Fruit fly (Drosophila melanogaster) whole organism, adult: Measurements from ENCODE around the gene CG14395.

Experiments
- CG11617 ChIP-seq: fragments of 200-800 bp; sonication (Bioruptor generic); optimal IDR thresholded peaks from 2 replicates; lab custom pipeline; 2017; ENCODE audit warnings: mild to moderate bottlenecking, missing biosample characterization, missing genetic modification reagents, missing genetic modification characterization
- CG12768 ChIP-seq: fragments of 200-800 bp; sonication (Bioruptor generic); optimal IDR thresholded peaks from 2 replicates; lab custom pipeline; 2017; ENCODE audit warnings: missing biosample characterization, missing genetic modification characterization, mild to moderate bottlenecking, moderate library complexity, missing genetic modification reagents
- CG14711 ChIP-seq: fragments of 200-800 bp; sonication (Bioruptor generic); optimal IDR thresholded peaks from 2 replicates; lab custom pipeline; 2018; ENCODE audit warnings: missing biosample characterization, mild to moderate bottlenecking, missing genetic modification characterization, moderate library complexity
- CG1620 ChIP-seq: fragments of 200-800 bp; sonication (Bioruptor generic); optimal IDR thresholded peaks from 2 replicates; lab custom pipeline; 2016; ENCODE audit warnings: missing biosample characterization, missing genetic modification characterization
- CG33017 ChIP-seq: fragments of 200-800 bp; sonication (Bioruptor generic); optimal IDR thresholded peaks from 2 replicates; lab custom pipeline; 2018; ENCODE audit warnings: missing biosample characterization, mild to moderate bottlenecking, missing genetic modification characterization, moderate library complexity
- CG5204 ChIP-seq: fragments of 200-800 bp; sonication (Bioruptor generic); optimal IDR thresholded peaks from 2 replicates; lab custom pipeline; 2016; ENCODE audit warnings: missing biosample characterization, missing genetic modification characterization
- CG7045 ChIP-seq: fragments of 200-800 bp; sonication (Bioruptor generic); optimal IDR thresholded peaks from 2 replicates; lab custom pipeline; 2017; ENCODE audit warnings: missing biosample characterization, mild to moderate bottlenecking, missing genetic modification characterization
- CG7101 ChIP-seq: fragments of 200-800 bp; sonication (Bioruptor generic); optimal IDR thresholded peaks from 2 replicates; lab custom pipeline; 2018; ENCODE audit warnings: missing biosample characterization, mild to moderate bottlenecking, missing genetic modification characterization, moderate library complexity
- Clk ChIP-seq: fragments of 200-800 bp; sonication (Bioruptor generic); optimal IDR thresholded peaks from 2 replicates; lab custom pipeline; 2017; ENCODE audit warnings: missing biosample characterization, missing genetic modification characterization
- Crg-1 ChIP-seq: fragments of 200-800 bp; sonication (Bioruptor generic); optimal IDR thresholded peaks from 2 replicates; lab custom pipeline; 2016; ENCODE audit warnings: missing biosample characterization, missing genetic modification characterization
- Hr96 ChIP-seq: fragments of 200-800 bp; sonication (Bioruptor generic); optimal IDR thresholded peaks from 2 replicates; lab custom pipeline; 2016; ENCODE audit warnings: missing biosample characterization, missing genetic modification characterization
- Mnt ChIP-seq: fragments of 200-800 bp; sonication (Bioruptor generic); optimal IDR thresholded peaks from 2 replicates; lab custom pipeline; 2016; ENCODE audit warnings: missing biosample characterization, mild to moderate bottlenecking, missing genetic modification characterization
- bab1 ChIP-seq: fragments of 200-800 bp; sonication (Bioruptor generic); optimal IDR thresholded peaks from 3 replicates; lab custom pipeline; 2019; ENCODE audit warnings: missing biosample characterization, mild to moderate bottlenecking, missing genetic modification characterization, moderate library complexity
- cic ChIP-seq: fragments of 200-800 bp; sonication (Bioruptor generic); optimal IDR thresholded peaks from 2 replicates; lab custom pipeline; 2017; ENCODE audit warnings: missing biosample characterization, mild to moderate bottlenecking, missing genetic modification characterization, moderate library complexity
- cnc ChIP-seq, 2 experiments: fragments of >200 bp; optimal IDR thresholded peaks; 2 replicates each; lab custom pipeline; 2017
- kay ChIP-seq: fragments of 200-800 bp; sonication (Bioruptor generic); peaks from one replicate; lab custom pipeline; 2016; ENCODE audit warnings: missing biosample characterization, missing genetic modification characterization, borderline replicate concordance
- ovo ChIP-seq: fragments of 200-800 bp; sonication (Bioruptor generic); optimal IDR thresholded peaks from 2 replicates; lab custom pipeline; 2016; ENCODE audit warnings: missing biosample characterization, missing genetic modification characterization
- pad ChIP-seq: fragments of 200-800 bp; sonication (Bioruptor generic); optimal IDR thresholded peaks from 3 replicates; lab custom pipeline; 2017; ENCODE audit warnings: missing biosample characterization, missing genetic modification characterization, mild to moderate bottlenecking, moderate library complexity, missing genetic modification reagents
- tj ChIP-seq: fragments of 200-800 bp; sonication (Bioruptor generic); optimal IDR thresholded peaks from 3 replicates; lab custom pipeline; 2017; ENCODE audit warnings: missing biosample characterization, mild to moderate bottlenecking, missing genetic modification characterization, moderate library complexity
- toe ChIP-seq: fragments of 200-800 bp; sonication (Bioruptor generic); optimal IDR thresholded peaks from 2 replicates; lab custom pipeline; 2016; ENCODE audit warnings: missing biosample characterization, missing genetic modification characterization

Gene CG14395

dm6 chr3R:12685290-12685689 is 22.7 kb downstream of the CG14395 start:
- TF ChIP-seq CG7101 (tag; lab: Kevin White, UChicago) (peak; percentile 36), Mnt (no peak), tj (GFP tag; lab: Kevin White, UChicago) (no peak), kay (GFP tag; lab: Kevin White, UChicago) (no peak), CG14711 (tag; lab: Kevin White, UChicago) (peak; percentile 15), CG1620 (GFP tag; lab: Kevin White, UChicago) (no peak), ovo (GFP tag; lab: Kevin White, UChicago) (no peak), CG7045 (GFP tag; lab: Kevin White, UChicago) (peak; percentile 20), toe (GFP tag; lab: Kevin White, UChicago) (no peak)

- TF ChIP-seq CG5204 (GFP tag; lab: Kevin White, UChicago) (no peak), toe (GFP tag; lab: Kevin White, UChicago) (no peak), CG1620 (GFP tag; lab: Kevin White, UChicago) (no peak), CG7101 (tag; lab: Kevin White, UChicago) (peak; percentile 41), CG12768 (GFP tag; lab: Kevin White, UChicago) (peak; percentile 54), CG11617 (GFP tag; lab: Kevin White, UChicago) (no peak), Hr96 (GFP tag; lab: Kevin White, UChicago) (no peak), CG7045 (GFP tag; lab: Kevin White, UChicago) (peak; percentile 44), pad (peak; percentile 17), CG33017 (tag; lab: Kevin White, UChicago) (peak; percentile 10), ovo (GFP tag; lab: Kevin White, UChicago) (no peak), Clk (no peak), bab1 (no peak), cnc (optimal IDR thresholded peaks at IDR 0.05; lab: Kevin White, UChicago) (no peak), CG14711 (tag; lab: Kevin White, UChicago) (peak; percentile 6), Mnt (no peak), cic (peak; percentile 22), Crg-1 (peak; percentile 5), kay (GFP tag; lab: Kevin White, UChicago) (no peak), tj (GFP tag; lab: Kevin White, UChicago) (no peak)
Measured at dm6 chr3R:12688116-12688515, 25.5 kb downstream of the CG14395 start.

- TF ChIP-seq Crg-1 (no peak), CG12768 (GFP tag; lab: Kevin White, UChicago) (no peak), Mnt (peak; percentile 88), CG33017 (tag; lab: Kevin White, UChicago) (peak; percentile 15), Hr96 (GFP tag; lab: Kevin White, UChicago) (no peak), tj (GFP tag; lab: Kevin White, UChicago) (peak; percentile 100), cic (peak; percentile 3)
Measured at dm6 chr3R:12688672-12689417, 26.2 kb downstream of the CG14395 start, which contains the start of gene kar. Gene kar, minus strand, starts transcription at chr3R:12689367.

dm6 chr3R:12691422-12692101 is 28.9 kb downstream of the CG14395 start, which contains the start of gene Arp1:
Gene Arp1, plus strand, starts transcription at chr3R:12691743.
- TF ChIP-seq Hr96 (GFP tag; lab: Kevin White, UChicago) (no peak), CG11617 (GFP tag; lab: Kevin White, UChicago) (no peak), cnc (optimal IDR thresholded peaks at IDR 0.05; lab: Kevin White, UChicago) (no peak), bab1 (peak; percentile 4), Mnt (no peak)

- TF ChIP-seq kay (GFP tag; lab: Kevin White, UChicago) (no peak), CG7101 (tag; lab: Kevin White, UChicago) (no peak), Clk (no peak), ovo (GFP tag; lab: Kevin White, UChicago) (no peak), CG5204 (GFP tag; lab: Kevin White, UChicago) (no peak), CG7045 (GFP tag; lab: Kevin White, UChicago) (no peak), CG12768 (GFP tag; lab: Kevin White, UChicago) (no peak), CG11617 (GFP tag; lab: Kevin White, UChicago) (no peak), toe (GFP tag; lab: Kevin White, UChicago) (no peak), Mnt (no peak), Crg-1 (no peak), bab1 (no peak), Hr96 (GFP tag; lab: Kevin White, UChicago) (no peak), pad (no peak), tj (GFP tag; lab: Kevin White, UChicago) (no peak), cic (no peak), CG33017 (tag; lab: Kevin White, UChicago) (no peak), CG1620 (GFP tag; lab: Kevin White, UChicago) (no peak), cnc (optimal IDR thresholded peaks at IDR 0.05; lab: Kevin White, UChicago) (no peak), CG14711 (tag; lab: Kevin White, UChicago) (no peak)
Measured at dm6 chr3R:12692497-12692896, 29.9 kb downstream of the CG14395 start, which contains the start of gene CG31347. Gene CG31347, minus strand, starts transcription at chr3R:12692597.

dm6 chr3R:12694742-12695141 is 32.1 kb downstream of the CG14395 start, which contains the start of the genes CG14391 and NijC:
Gene CG14391, minus strand, starts transcription at chr3R:12694842.
Gene NijC, plus strand, starts transcription at chr3R:12695129.
- TF ChIP-seq Clk: no peak
- no peak for TF ChIP-seq CG7101 (tag; lab: Kevin White, UChicago)
- TF ChIP-seq CG1620 (GFP tag; lab: Kevin White, UChicago): no peak
- no peak for TF ChIP-seq CG5204 (GFP tag; lab: Kevin White, UChicago)
- TF ChIP-seq toe (GFP tag; lab: Kevin White, UChicago): no peak
- TF ChIP-seq kay (GFP tag; lab: Kevin White, UChicago): peak; percentile 79
